Fruit fly (Drosophila melanogaster): ENCODE data around the gene cdm.

The cdm gene

dm6 chr3R:18168929-18169350 lies 14.3 kb downstream of the cdm start (continued):
- no peak for TF ChIP-seq otp (GFP tag; IDR thresholded peaks at IDR 0.05)
- TF ChIP-seq bbx (GFP tag; IDR thresholded peaks at IDR 0.05; ENCODE audit: partially characterized antibody), result no peak
- TF ChIP-seq maf-S (GFP tag; optimal IDR thresholded peaks at IDR 0.05), result no peak
- TF ChIP-seq CG11696 (GFP tag; IDR thresholded peaks at IDR 0.05), result peak; percentile 90
- no peak for TF ChIP-seq abd-A (tag; optimal IDR thresholded peaks at IDR 0.05)
- TF ChIP-seq ind (GFP tag; optimal IDR thresholded peaks at IDR 0.05), result no peak
- no peak for TF ChIP-seq Optix (GFP tag; IDR thresholded peaks at IDR 0.05)
- no peak for TF ChIP-seq CG12299 (tag; optimal IDR thresholded peaks at IDR 0.05)
- no peak for TF ChIP-seq Jarid2 (GFP tag; optimal IDR thresholded peaks at IDR 0.05)
- TF ChIP-seq run (tag; optimal IDR thresholded peaks at IDR 0.05), result no peak
- TF ChIP-seq CG12219 (GFP tag; optimal IDR thresholded peaks at IDR 0.05), result peak; percentile 37
- 0 out of 2 replicates have a peak, but pooled peaks have one; percentile 14 for TF ChIP-seq lmd (GFP tag; IDR thresholded peaks at IDR 0.05)
- TF ChIP-seq MESR4 (GFP tag; optimal IDR thresholded peaks at IDR 0.05), result no peak
- no peak for TF ChIP-seq CG6813 (GFP tag; optimal IDR thresholded peaks at IDR 0.05)
- TF ChIP-seq Xrp1 (GFP tag; IDR thresholded peaks at IDR 0.05), result 0 out of 2 replicates have a peak, but pooled peaks have one; percentile 13
- TF ChIP-seq unpg (GFP tag; optimal IDR thresholded peaks at IDR 0.05), result peak; percentile 9
- TF ChIP-seq CG2199 (GFP tag; IDR thresholded peaks at IDR 0.05), result peak; percentile 81; the same call in 2 of the 3 replicates
- TF ChIP-seq CG7271 (tag; optimal IDR thresholded peaks at IDR 0.05), result no peak
- TF ChIP-seq salm (tag; optimal IDR thresholded peaks at IDR 0.05), result no peak
- TF ChIP-seq gcm (GFP tag; optimal IDR thresholded peaks at IDR 0.05), result no peak
- no peak for TF ChIP-seq so (GFP tag; IDR thresholded peaks at IDR 0.05)
- TF ChIP-seq sug (tag; optimal IDR thresholded peaks at IDR 0.05), result no peak
- no peak for TF ChIP-seq al (GFP tag; IDR thresholded peaks at IDR 0.05)
- peak; percentile 18 for TF ChIP-seq CHES-1-like (GFP tag; optimal IDR thresholded peaks at IDR 0.05)
- TF ChIP-seq gro (GFP tag; optimal IDR thresholded peaks at IDR 0.05), result no peak
- no peak for TF ChIP-seq HLH4C (GFP tag; IDR thresholded peaks at IDR 0.05; ENCODE audit: partially characterized antibody)
- no peak for TF ChIP-seq CG11456 (GFP tag; IDR thresholded peaks at IDR 0.05)
- TF ChIP-seq BtbVII (GFP tag; optimal IDR thresholded peaks at IDR 0.05), result no peak
- TF ChIP-seq gsb-n (tag; optimal IDR thresholded peaks at IDR 0.05), result no peak
- no peak for TF ChIP-seq CG3281 (GFP tag; optimal IDR thresholded peaks at IDR 0.05)
- TF ChIP-seq CG17802 (tag; optimal IDR thresholded peaks at IDR 0.05), result peak; percentile 67
- TF ChIP-seq Trl (optimal IDR thresholded peaks at IDR 0.05), result no peak
- TF ChIP-seq Trl (GFP tag; optimal IDR thresholded peaks at IDR 0.05), result no peak
- no peak for TF ChIP-seq croc (GFP tag; conservative IDR thresholded peaks at IDR 0.05)
- no peak for TF ChIP-seq her (GFP tag; optimal IDR thresholded peaks at IDR 0.05)
- no peak for TF ChIP-seq toy (GFP tag; IDR thresholded peaks at IDR 0.05)
- no peak for TF ChIP-seq CG4820 (GFP tag; optimal IDR thresholded peaks at IDR 0.05)
- no peak for TF ChIP-seq org-1 (GFP tag; optimal IDR thresholded peaks at IDR 0.05)
- TF ChIP-seq Oli (tag; optimal IDR thresholded peaks at IDR 0.05), result no peak
- TF ChIP-seq CG1792 (GFP tag; optimal IDR thresholded peaks at IDR 0.05), result no peak
- no peak for TF ChIP-seq tin (GFP tag; optimal IDR thresholded peaks at IDR 0.05)
- TF ChIP-seq jing (GFP tag; optimal IDR thresholded peaks at IDR 0.05), result no peak
- no peak for TF ChIP-seq Sox100B (GFP tag; optimal IDR thresholded peaks at IDR 0.05)
- TF ChIP-seq CG32772 (GFP tag; IDR thresholded peaks at IDR 0.05), result no peak
- TF ChIP-seq CG17328 (GFP tag; IDR thresholded peaks at IDR 0.05), result no peak
- TF ChIP-seq Sox102F (GFP tag; optimal IDR thresholded peaks at IDR 0.05), result no peak
- no peak for TF ChIP-seq ara (GFP tag; IDR thresholded peaks at IDR 0.05)
- TF ChIP-seq Atf3 (GFP tag; optimal IDR thresholded peaks at IDR 0.05), result no peak
- no peak for TF ChIP-seq crol (GFP tag; IDR thresholded peaks at IDR 0.05)
- TF ChIP-seq PHDP (tag; optimal IDR thresholded peaks at IDR 0.05), result no peak
- peak; percentile 3 for TF ChIP-seq Xbp1 (GFP tag; optimal IDR thresholded peaks at IDR 0.05)
- no peak for TF ChIP-seq scrt (GFP tag; optimal IDR thresholded peaks at IDR 0.05)
